Worm (Caenorhabditis elegans) whole organism, L2 larva: ENCODE measurements around the gene fbxb-111.

Source experiments
- C34F6.9 ChIP-seq: fragments of 150-350 bp; optimal IDR thresholded peaks from 2 replicates; lab custom pipeline; 2014; ENCODE audit warnings: missing biosample characterization, missing genetic modification characterization
- F13H6.1 ChIP-seq: sonication (generic microtip); optimal IDR thresholded peaks from 2 replicates; lab custom pipeline; 2016; ENCODE audit warnings: missing genetic modification characterization, missing compliant biosample characterization
- R02D3.7 ChIP-seq: fragments of 150-350 bp; optimal IDR thresholded peaks from 2 replicates; lab custom pipeline; 2014; ENCODE audit warnings: missing biosample characterization, missing genetic modification characterization
- ZK546.5 ChIP-seq: sonication (generic microtip); optimal IDR thresholded peaks from 2 replicates; lab custom pipeline; 2017; ENCODE audit warnings: missing biosample characterization, missing genetic modification characterization
- aly-2 ChIP-seq: fragments of 150-350 bp; optimal IDR thresholded peaks from 2 replicates; lab custom pipeline; 2014; ENCODE audit warnings: missing biosample characterization, missing genetic modification characterization
- ama-1 ChIP-seq: fragments of 150-350 bp; optimal IDR thresholded peaks from 2 replicates; lab custom pipeline; 2018; ENCODE audit warnings: inconsistent platforms
- ceh-82 ChIP-seq: fragments of 150-350 bp; optimal IDR thresholded peaks from 2 replicates; lab custom pipeline; 2014; ENCODE audit warnings: missing biosample characterization, missing genetic modification characterization
- dmd-4 ChIP-seq: sonication (generic microtip); optimal IDR thresholded peaks from 2 replicates; lab custom pipeline; 2017; ENCODE audit warnings: missing biosample characterization, missing genetic modification characterization
- elt-1 ChIP-seq: fragments of 150-350 bp; optimal IDR thresholded peaks from 2 replicates; lab custom pipeline; 2014; ENCODE audit warnings: missing biosample characterization, missing genetic modification characterization
- elt-3 ChIP-seq: sonication (generic microtip); optimal IDR thresholded peaks from 2 replicates; lab custom pipeline; 2017; ENCODE audit warnings: missing biosample characterization, missing genetic modification characterization
- fos-1 ChIP-seq: fragments of 150-350 bp; optimal IDR thresholded peaks from 2 replicates; lab custom pipeline; 2014; ENCODE audit warnings: missing biosample characterization, missing genetic modification characterization
- gmeb-1 ChIP-seq: fragments of 150-350 bp; optimal IDR thresholded peaks from 2 replicates; lab custom pipeline; 2014; ENCODE audit warnings: missing biosample characterization, missing genetic modification characterization
- lin-13 ChIP-seq: fragments of 150-350 bp; optimal IDR thresholded peaks from 2 replicates; lab custom pipeline; 2014; ENCODE audit warnings: missing biosample characterization, missing genetic modification reagents, missing genetic modification characterization
- lin-39 ChIP-seq: fragments of 150-350 bp; optimal IDR thresholded peaks from 2 replicates; lab custom pipeline; 2014; ENCODE audit warnings: missing biosample characterization, missing genetic modification reagents, missing genetic modification characterization
- lsy-2 ChIP-seq, 2 experiments: fragments of 150-350 bp in 1 of 2; sonication (generic microtip) in 1 of 2; optimal IDR thresholded peaks; 2 replicates each; lab custom pipeline; 2014 to 2017; ENCODE audit warnings: missing biosample characterization in 2 of 2, missing genetic modification characterization in 2 of 2
- mbf-1 ChIP-seq: sonication (generic microtip); optimal IDR thresholded peaks from 2 replicates; lab custom pipeline; 2017; ENCODE audit warnings: missing biosample characterization, missing genetic modification characterization
- nhr-11 ChIP-seq: fragments of 150-350 bp; optimal IDR thresholded peaks from 2 replicates; lab custom pipeline; 2014; ENCODE audit warnings: missing biosample characterization, missing genetic modification characterization
- nhr-12 ChIP-seq: fragments of 150-350 bp; optimal IDR thresholded peaks from 2 replicates; lab custom pipeline; 2014; ENCODE audit warnings: missing biosample characterization, missing genetic modification characterization
- nhr-129 ChIP-seq: fragments of 150-350 bp; optimal IDR thresholded peaks from 2 replicates; lab custom pipeline; 2014; ENCODE audit warnings: missing biosample characterization, missing genetic modification characterization
- nhr-21 ChIP-seq: fragments of 150-350 bp; optimal IDR thresholded peaks from 2 replicates; lab custom pipeline; 2014; ENCODE audit warnings: missing biosample characterization, missing genetic modification characterization
- nhr-237 ChIP-seq: fragments of 150-350 bp; optimal IDR thresholded peaks from 2 replicates; lab custom pipeline; 2014; ENCODE audit warnings: missing biosample characterization, missing genetic modification characterization
- nhr-25 ChIP-seq: fragments of 150-350 bp; sonication (generic microtip); optimal IDR thresholded peaks from 3 replicates; lab custom pipeline; 2014; ENCODE audit warnings: missing biosample characterization, missing genetic modification characterization
- nhr-6 ChIP-seq: fragments of 150-350 bp; optimal IDR thresholded peaks from 2 replicates; lab custom pipeline; 2014; ENCODE audit warnings: missing biosample characterization, missing genetic modification characterization
- nhr-77 ChIP-seq: fragments of 150-350 bp; optimal IDR thresholded peaks from 2 replicates; lab custom pipeline; 2014; ENCODE audit warnings: missing biosample characterization, missing genetic modification characterization
- peb-1 ChIP-seq: fragments of 150-350 bp; optimal IDR thresholded peaks from 2 replicates; lab custom pipeline; 2014; ENCODE audit warnings: missing biosample characterization, missing genetic modification characterization
- sem-4 ChIP-seq: fragments of 150-350 bp; optimal IDR thresholded peaks from 2 replicates; lab custom pipeline; 2014; ENCODE audit warnings: missing biosample characterization, missing genetic modification reagents, missing genetic modification characterization
- skn-1 ChIP-seq: sonication (generic microtip); optimal IDR thresholded peaks from 2 replicates; lab custom pipeline; 2017; ENCODE audit warnings: missing biosample characterization, missing genetic modification characterization
- sma-9 ChIP-seq, 2 experiments: fragments of 150-350 bp in 1 of 2; sonication (generic microtip) in 1 of 2; optimal IDR thresholded peaks; 2 replicates each; lab custom pipeline; 2014 to 2016; ENCODE audit warnings: missing genetic modification characterization in 2 of 2, mild to moderate bottlenecking in 1 of 2, missing biosample characterization in 1 of 2, missing compliant biosample characterization in 1 of 2, missing genetic modification reagents in 1 of 2, moderate library complexity in 1 of 2
- snpc-4 ChIP-seq: fragments of 150-350 bp; optimal IDR thresholded peaks from 2 replicates; lab custom pipeline; 2014; ENCODE audit warnings: missing biosample characterization, missing genetic modification characterization
- unc-39 ChIP-seq: fragments of 150-350 bp; optimal IDR thresholded peaks from 2 replicates; lab custom pipeline; 2014; ENCODE audit warnings: missing biosample characterization, missing genetic modification characterization
- unc-55 ChIP-seq: fragments of 150-350 bp; sonication (generic microtip); optimal IDR thresholded peaks from 3 replicates; lab custom pipeline; 2014; ENCODE audit warnings: missing biosample characterization, missing genetic modification reagents, missing genetic modification characterization
- unc-62 ChIP-seq: fragments of 150-350 bp; optimal IDR thresholded peaks from 2 replicates; lab custom pipeline; 2014; ENCODE audit warnings: missing biosample characterization, missing genetic modification reagents, missing genetic modification characterization
- zag-1 ChIP-seq: fragments of 150-350 bp; optimal IDR thresholded peaks from 2 replicates; lab custom pipeline; 2014; ENCODE audit warnings: missing biosample characterization, missing genetic modification characterization
- ztf-11 ChIP-seq: sonication (generic microtip); optimal IDR thresholded peaks from 2 replicates; lab custom pipeline; 2017; ENCODE audit warnings: missing biosample characterization, missing genetic modification characterization
- ztf-4 ChIP-seq: fragments of 150-350 bp; optimal IDR thresholded peaks from 2 replicates; lab custom pipeline; 2014; ENCODE audit warnings: missing biosample characterization, missing genetic modification characterization

The fbxb-111 gene

ce11 chrII:2734735-2735134, 40.1 kb downstream of the fbxb-111 start (continued):
- TF ChIP-seq lin-13 (GFP tag; lab: Kevin White, UChicago) (no peak), C34F6.9 (tag; lab: Kevin White, UChicago) (peak; percentile 28), sma-9 (GFP tag; optimal IDR thresholded peaks at IDR 0.05; lab: Kevin White, UChicago) (no peak), sma-9 (tag; optimal IDR thresholded peaks at IDR 0.05; lab: Kevin White, UChicago) (no peak), unc-39 (tag; lab: Kevin White, UChicago) (no peak), nhr-12 (tag; lab: Kevin White, UChicago) (no peak), nhr-21 (tag; lab: Kevin White, UChicago) (no peak), nhr-25 (tag; lab: Kevin White, UChicago) (no peak), skn-1 (tag; lab: Kevin White, UChicago) (no peak), unc-62 (GFP tag; lab: Kevin White, UChicago) (no peak), nhr-6 (tag; lab: Kevin White, UChicago) (no peak)

- TF ChIP-seq ZK546.5 (no peak), ztf-4 (no peak), sem-4 (tag; lab: Kevin White, UChicago) (no peak), ceh-82 (tag; lab: Kevin White, UChicago) (no peak)
Measured at ce11 chrII:2734266-2734665, 40.5 kb downstream of the fbxb-111 start.

ce11 chrII:2730647-2731046, 44.2 kb downstream of the fbxb-111 start:
- TF ChIP-seq nhr-12 (tag; lab: Kevin White, UChicago) (no peak), nhr-129 (no peak), lin-39 (tag; lab: Kevin White, UChicago) (no peak), zag-1 (no peak), nhr-237 (no peak), dmd-4 (tag; lab: Kevin White, UChicago) (no peak), nhr-11 (tag; lab: Kevin White, UChicago) (no peak), F13H6.1 (tag; lab: Kevin White, UChicago) (no peak), elt-3 (tag; lab: Kevin White, UChicago) (no peak), peb-1 (tag; lab: Kevin White, UChicago) (no peak), ztf-11 (no peak), skn-1 (tag; lab: Kevin White, UChicago) (no peak), unc-55 (GFP tag; lab: Kevin White, UChicago) (no peak), R02D3.7 (tag; lab: Kevin White, UChicago) (no peak), lsy-2 (tag; optimal IDR thresholded peaks at IDR 0.05; lab: Kevin White, UChicago) (no peak)
- TF ChIP-seq, all 48 proteins: peak for 0

ce11 chrII:2726774-2727173, 48.0 kb downstream of the fbxb-111 start:
- TF ChIP-seq nhr-237 (no peak), C34F6.9 (tag; lab: Kevin White, UChicago) (peak; percentile 1)

ce11 chrII:2725561-2725960, 49.2 kb downstream of the fbxb-111 start, which contains the start of the genes T05A8.11 and nep-2:
T05A8.11 (minus strand) TSS chrII:2725661.
nep-2 (minus strand) TSS chrII:2725752.
- TF ChIP-seq gmeb-1 (tag; lab: Kevin White, UChicago) (no peak), snpc-4 (tag; lab: Kevin White, UChicago) (no peak), nhr-6 (tag; lab: Kevin White, UChicago) (no peak), nhr-12 (tag; lab: Kevin White, UChicago) (no peak), ztf-11 (no peak), ztf-4 (no peak), nhr-77 (no peak), lin-39 (tag; lab: Kevin White, UChicago) (no peak), elt-1 (tag; lab: Kevin White, UChicago) (no peak), lin-13 (GFP tag; lab: Kevin White, UChicago) (no peak), elt-3 (tag; lab: Kevin White, UChicago) (no peak), ama-1 (no peak), aly-2 (tag; lab: Kevin White, UChicago) (no peak), mbf-1 (no peak), unc-39 (tag; lab: Kevin White, UChicago) (no peak), fos-1 (tag; lab: Kevin White, UChicago) (no peak), unc-55 (GFP tag; lab: Kevin White, UChicago) (no peak)
